Fruit fly (Drosophila melanogaster) S2 (cell line): ENCODE data around the gene Acp1.

Experiments
- CG8478 ChIP-seq: fragments of >200 bp; optimal IDR thresholded peaks from 2 replicates; lab custom pipeline; 2018
- CTCF ChIP-seq, 2 experiments: fragments of >200 bp; optimal IDR thresholded peaks; 2 replicates each; lab custom pipeline; 2018

DNA sequence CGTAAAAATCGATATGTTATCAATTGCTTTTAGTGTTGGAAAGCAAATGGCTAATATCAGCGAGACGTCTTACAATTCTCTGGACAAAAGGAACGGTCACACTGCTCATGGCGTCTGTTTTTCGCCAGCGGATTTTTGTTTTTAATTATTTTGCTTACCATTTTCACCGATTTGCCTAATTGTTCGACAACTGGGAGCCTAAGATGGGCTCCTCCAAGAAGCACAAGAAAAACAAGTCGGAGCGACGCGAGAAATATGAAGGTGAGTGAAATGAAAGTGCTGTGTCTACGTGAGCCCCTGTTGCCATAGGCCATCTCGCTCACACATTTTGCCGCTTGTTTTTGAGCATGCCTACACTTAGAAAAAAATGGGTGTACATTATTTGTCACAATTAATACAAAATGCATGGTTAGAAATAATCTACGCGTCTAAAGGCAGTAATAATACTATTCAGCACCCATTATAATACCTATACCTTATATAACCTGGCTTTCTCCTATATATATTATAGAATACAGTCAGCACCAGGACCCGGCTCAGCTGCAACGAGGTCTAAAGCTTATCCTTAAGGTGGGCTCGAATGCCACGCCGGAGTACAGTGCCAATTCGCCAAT is 41.6 kb upstream of the Acp1 start, which contains the start of gene Brd7-9:
- TF ChIP-seq CG8478 (lab: Kevin White, UChicago), result no peak
- TF ChIP-seq CTCF (optimal IDR thresholded peaks at IDR 0.05; lab: Kevin White, UChicago), result no peak
